Worm (Caenorhabditis elegans): ENCODE results near the gene ins-13.

- no peak for TF ChIP-seq ztf-23 (GFP tag; IDR thresholded peaks at IDR 0.05)
- no peak for TF ChIP-seq ztf-29 (GFP tag; IDR thresholded peaks at IDR 0.05)
- TF ChIP-seq cog-1 (tag; optimal IDR thresholded peaks at IDR 0.05): no peak
- no peak for TF ChIP-seq T22C8.4 (GFP tag; IDR thresholded peaks at IDR 0.05)
- no peak for TF ChIP-seq med-1 (GFP tag; optimal IDR thresholded peaks at IDR 0.05; ENCODE audit: insufficient read depth)
Measured at ce11 chrII:5496375-5496774, 48.3 kb downstream of the ins-13 start, which contains the start of gene F12A10.1.

Data from whole organism, midembryonic.